Worm (Caenorhabditis elegans) whole organism, young adult: ENCODE data around the gene arrd-19.

Source experiments
- ama-1 ChIP-seq, 3 experiments: fragments of 150-350 bp in 1 of 3; sonication (generic microtip) in 2 of 3; optimal IDR thresholded peaks; 2 replicates each; lab custom pipeline; 2014 to 2018; ENCODE audit warnings: missing biosample characterization in 2 of 3, missing genetic modification characterization in 2 of 3, missing genetic modification reagents in 2 of 3
- ceh-40 ChIP-seq: fragments of 200-800 bp; sonication (Bioruptor generic); IDR thresholded peaks from 2 replicates; pipeline ENCODE4 v1.3.6; 2022; ENCODE audit warnings: missing genetic modification characterization, missing compliant biosample characterization
- die-1 ChIP-seq: sonication (generic microtip); optimal IDR thresholded peaks from 2 replicates; lab custom pipeline; 2016; ENCODE audit warnings: missing genotype, mild to moderate bottlenecking, missing genetic modification characterization, missing compliant biosample characterization
- egl-18 ChIP-seq: fragments of 200-800 bp; sonication (Bioruptor generic); IDR thresholded peaks from 2 replicates; pipeline ENCODE4 v1.3.6; 2022; ENCODE audit warnings: missing genetic modification reagents, missing genetic modification characterization, missing compliant biosample characterization
- lin-40 ChIP-seq: sonication (generic microtip); optimal IDR thresholded peaks from 2 replicates; lab custom pipeline; 2016; ENCODE audit warnings: missing genetic modification characterization, mild to moderate bottlenecking, missing compliant biosample characterization, missing genotype, missing genetic modification reagents

DNA sequence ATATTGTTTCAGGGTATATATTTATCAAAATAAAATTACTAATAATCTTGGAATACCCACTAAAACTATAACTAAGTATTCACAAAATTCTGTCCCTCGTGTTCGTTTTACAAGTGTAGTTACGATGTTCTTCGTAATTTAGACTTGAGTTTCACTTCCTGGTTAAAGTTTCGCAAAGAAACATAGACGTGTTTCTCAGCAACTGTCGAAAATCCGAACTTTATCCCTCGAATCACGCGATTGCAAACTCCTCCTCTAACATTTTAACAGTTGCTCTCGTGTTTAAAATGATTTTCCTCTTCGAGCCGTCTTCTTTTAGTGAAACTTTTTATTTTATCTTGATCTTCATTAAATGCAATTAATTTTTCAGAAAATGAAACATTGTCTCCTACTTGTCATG is 35.3 kb downstream of the arrd-19 start, which contains the start of gene T28A11.2:
- TF ChIP-seq die-1 (tag; lab: Kevin White, UChicago), result no peak
- no peak for TF ChIP-seq ceh-40
- no peak for TF ChIP-seq egl-18
- no peak for TF ChIP-seq ama-1 (optimal IDR thresholded peaks at IDR 0.05; lab: Kevin White, UChicago)
- no peak for TF ChIP-seq ama-1 (GFP tag; optimal IDR thresholded peaks at IDR 0.05; lab: Kevin White, UChicago)
- no peak for TF ChIP-seq lin-40 (tag; lab: Kevin White, UChicago)
